Worm (Caenorhabditis elegans) whole organism, early embryonic: ENCODE data around the gene phat-6.

Source experiments
- ama-1 ChIP-seq: fragments of 150-350 bp; optimal IDR thresholded peaks from 2 replicates; lab custom pipeline; 2014
- ets-7 ChIP-seq: sonication (generic microtip); optimal IDR thresholded peaks from 2 replicates; lab custom pipeline; 2016; ENCODE audit warnings: missing genotype, missing genetic modification characterization, missing compliant biosample characterization
- flt-1 ChIP-seq: fragments of 200-800 bp; sonication (Bioruptor generic); IDR thresholded peaks from 2 replicates; pipeline ENCODE4 v1.3.6; 2022; ENCODE audit warnings: missing genetic modification characterization, missing compliant biosample characterization
- hmbx-1 ChIP-seq: sonication (generic microtip); optimal IDR thresholded peaks from 2 replicates; lab custom pipeline; 2016; ENCODE audit warnings: mild to moderate bottlenecking, missing genetic modification characterization, missing compliant biosample characterization
- hmg-4 ChIP-seq: fragments of 200-800 bp; sonication (Bioruptor generic); optimal IDR thresholded peaks from 2 replicates; lab custom pipeline; 2018; ENCODE audit warnings: mild to moderate bottlenecking, missing genetic modification characterization, missing compliant biosample characterization
- pes-1 ChIP-seq: fragments of 200-800 bp; sonication (Bioruptor generic); IDR thresholded peaks from 2 replicates; pipeline ENCODE4 v1.3.6; 2022; ENCODE audit warnings: missing genetic modification reagents, missing genetic modification characterization, missing compliant biosample characterization
- tbx-37 ChIP-seq: fragments of 200-800 bp; sonication (Bioruptor generic); conservative IDR thresholded peaks from 2 replicates; pipeline ENCODE4 v1.3.6; 2022; ENCODE audit warnings: missing genetic modification reagents, missing genetic modification characterization, missing compliant biosample characterization
- tra-4 ChIP-seq: sonication (generic microtip); optimal IDR thresholded peaks from 2 replicates; lab custom pipeline; 2017; ENCODE audit warnings: missing genetic modification characterization, missing compliant biosample characterization

DNA sequence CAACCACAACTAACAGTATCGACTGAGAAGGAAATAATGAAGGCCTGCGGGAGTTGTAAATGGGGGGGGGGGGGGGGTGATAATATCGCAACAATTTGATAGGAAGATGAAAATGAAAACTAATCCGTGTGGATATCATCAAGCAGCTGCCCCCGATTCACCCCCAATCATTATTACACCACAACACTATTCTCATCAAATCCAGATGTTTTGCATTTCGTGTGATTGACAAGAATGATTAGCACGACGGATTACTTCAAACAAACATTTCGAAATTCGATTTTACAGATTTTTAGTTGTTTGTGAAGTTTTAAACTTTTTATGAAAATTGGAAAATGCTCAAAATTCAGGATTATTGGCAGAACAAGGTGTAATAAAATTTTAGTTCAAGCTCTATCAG lies 29.9 kb upstream of the phat-6 start:
- TF ChIP-seq flt-1 (GFP tag; lab: Robert Waterston, UW): no peak
- TF ChIP-seq ets-7: no peak
- TF ChIP-seq tra-4 (tag; lab: Kevin White, UChicago): no peak
- TF ChIP-seq ama-1 (lab: Kevin White, UChicago): no peak
- no peak for TF ChIP-seq hmbx-1
- TF ChIP-seq tbx-37: no peak
- no peak for TF ChIP-seq hmg-4 (GFP tag; lab: Kevin White, UChicago)
- TF ChIP-seq pes-1 (GFP tag; lab: Robert Waterston, UW): no peak
